Worm (Caenorhabditis elegans) whole organism, L3 larva: Measurements from ENCODE around the gene ZK930.4.
A peak's percentile ranks its signal among the peaks of the same experiment; 100 is the strongest.

ENCODE experiments used
- aly-2 ChIP-seq: fragments of 150-350 bp; optimal IDR thresholded peaks from 2 replicates; lab custom pipeline; 2014; ENCODE audit warnings: missing biosample characterization, missing genetic modification characterization
- ama-1 ChIP-seq: fragments of 150-350 bp; optimal IDR thresholded peaks from 2 replicates; lab custom pipeline; 2018
- ceh-28 ChIP-seq: fragments of 150-350 bp; optimal IDR thresholded peaks from 2 replicates; lab custom pipeline; 2014; ENCODE audit warnings: missing biosample characterization, missing genetic modification reagents, missing genetic modification characterization
- ceh-82 ChIP-seq: fragments of 150-350 bp; optimal IDR thresholded peaks from 2 replicates; lab custom pipeline; 2014; ENCODE audit warnings: missing biosample characterization, missing genetic modification characterization
- daf-12 ChIP-seq: fragments of 150-350 bp; optimal IDR thresholded peaks from 2 replicates; lab custom pipeline; 2014; ENCODE audit warnings: missing biosample characterization, missing genetic modification reagents, missing genetic modification characterization
- egl-5 ChIP-seq: fragments of 150-350 bp; optimal IDR thresholded peaks from 2 replicates; lab custom pipeline; 2017; ENCODE audit warnings: missing biosample characterization, missing genetic modification reagents, missing genetic modification characterization, inconsistent platforms
- elt-1 ChIP-seq: fragments of 150-350 bp; optimal IDR thresholded peaks from 2 replicates; lab custom pipeline; 2014; ENCODE audit warnings: missing biosample characterization, missing genetic modification characterization
- elt-3 ChIP-seq, 3 experiments: fragments of 150-350 bp in 1 of 3; sonication (generic microtip) in 2 of 3; optimal IDR thresholded peaks; 2 replicates in 2 of 3; 4 replicates in 1 of 3; lab custom pipeline; 2014 to 2017; ENCODE audit warnings: missing biosample characterization in 3 of 3, missing genetic modification characterization in 3 of 3
- eor-1 ChIP-seq, 2 experiments: fragments of 150-350 bp; optimal IDR thresholded peaks; 2 replicates each; lab custom pipeline; 2014 to 2018; ENCODE audit warnings: missing biosample characterization in 2 of 2, missing genetic modification characterization in 2 of 2
- fkh-10 ChIP-seq: sonication (generic microtip); optimal IDR thresholded peaks from 2 replicates; lab custom pipeline; 2017; ENCODE audit warnings: missing biosample characterization, missing genetic modification reagents, missing genetic modification characterization
- fkh-2 ChIP-seq: fragments of 150-350 bp; optimal IDR thresholded peaks from 2 replicates; lab custom pipeline; 2014; ENCODE audit warnings: missing biosample characterization, missing genetic modification reagents, missing genetic modification characterization
- fos-1 ChIP-seq: fragments of 150-350 bp; optimal IDR thresholded peaks from 2 replicates; lab custom pipeline; 2014; ENCODE audit warnings: missing biosample characterization, missing genetic modification characterization
- hmg-11 ChIP-seq: sonication (generic microtip); optimal IDR thresholded peaks from 2 replicates; lab custom pipeline; 2016; ENCODE audit warnings: missing genetic modification characterization, missing compliant biosample characterization
- jun-1 ChIP-seq: fragments of 150-350 bp; optimal IDR thresholded peaks from 2 replicates; lab custom pipeline; 2014; ENCODE audit warnings: missing biosample characterization, missing genetic modification reagents, missing genetic modification characterization
- lin-15B ChIP-seq: fragments of 150-350 bp; optimal IDR thresholded peaks from 2 replicates; lab custom pipeline; 2014; ENCODE audit warnings: missing biosample characterization, missing genetic modification characterization
- mdl-1 ChIP-seq: fragments of 150-350 bp; optimal IDR thresholded peaks from 2 replicates; lab custom pipeline; 2014; ENCODE audit warnings: missing biosample characterization, missing genetic modification characterization
- nhr-11 ChIP-seq: fragments of 150-350 bp; optimal IDR thresholded peaks from 2 replicates; lab custom pipeline; 2014; ENCODE audit warnings: missing biosample characterization, missing genetic modification characterization
- nhr-12 ChIP-seq: fragments of 150-350 bp; optimal IDR thresholded peaks from 2 replicates; lab custom pipeline; 2014; ENCODE audit warnings: missing biosample characterization, missing genetic modification characterization
- nhr-23 ChIP-seq: fragments of 150-350 bp; optimal IDR thresholded peaks from 2 replicates; lab custom pipeline; 2014; ENCODE audit warnings: missing biosample characterization, missing genetic modification reagents, missing genetic modification characterization
- nhr-237 ChIP-seq: fragments of 150-350 bp; optimal IDR thresholded peaks from 2 replicates; lab custom pipeline; 2014; ENCODE audit warnings: missing biosample characterization, missing genetic modification characterization
- nhr-25 ChIP-seq: sonication (generic microtip); optimal IDR thresholded peaks from 2 replicates; lab custom pipeline; 2017; ENCODE audit warnings: missing biosample characterization, missing genetic modification characterization
- nhr-28 ChIP-seq: fragments of 150-350 bp; optimal IDR thresholded peaks from 2 replicates; lab custom pipeline; 2014; ENCODE audit warnings: missing biosample characterization, missing genetic modification characterization
- nhr-67 ChIP-seq: fragments of 150-350 bp; optimal IDR thresholded peaks from 2 replicates; lab custom pipeline; 2014; ENCODE audit warnings: missing biosample characterization, missing genetic modification characterization
- nhr-77 ChIP-seq: fragments of 150-350 bp; optimal IDR thresholded peaks from 2 replicates; lab custom pipeline; 2014; ENCODE audit warnings: missing biosample characterization, missing genetic modification characterization
- pqm-1 ChIP-seq: fragments of 150-350 bp; optimal IDR thresholded peaks from 2 replicates; lab custom pipeline; 2017; ENCODE audit warnings: missing biosample characterization, missing genetic modification characterization, inconsistent platforms
- skn-1 ChIP-seq: fragments of 150-350 bp; optimal IDR thresholded peaks from 2 replicates; lab custom pipeline; 2014; ENCODE audit warnings: missing biosample characterization, missing genetic modification characterization
- tbx-2 ChIP-seq: sonication (generic microtip); optimal IDR thresholded peaks from 2 replicates; lab custom pipeline; 2016; ENCODE audit warnings: mild to moderate bottlenecking, missing genetic modification characterization, missing compliant biosample characterization
- unc-39 ChIP-seq: sonication (generic microtip); optimal IDR thresholded peaks from 4 replicates; lab custom pipeline; 2017; ENCODE audit warnings: missing biosample characterization, missing genetic modification characterization
- unc-62 ChIP-seq: fragments of 150-350 bp; sonication (generic microtip); optimal IDR thresholded peaks from 4 replicates; lab custom pipeline; 2014; ENCODE audit warnings: missing biosample characterization, missing genetic modification reagents, missing genetic modification characterization
- zag-1 ChIP-seq: fragments of 150-350 bp; optimal IDR thresholded peaks from 2 replicates; lab custom pipeline; 2014; ENCODE audit warnings: missing biosample characterization, missing genetic modification characterization

The ZK930.4 gene

DNA sequence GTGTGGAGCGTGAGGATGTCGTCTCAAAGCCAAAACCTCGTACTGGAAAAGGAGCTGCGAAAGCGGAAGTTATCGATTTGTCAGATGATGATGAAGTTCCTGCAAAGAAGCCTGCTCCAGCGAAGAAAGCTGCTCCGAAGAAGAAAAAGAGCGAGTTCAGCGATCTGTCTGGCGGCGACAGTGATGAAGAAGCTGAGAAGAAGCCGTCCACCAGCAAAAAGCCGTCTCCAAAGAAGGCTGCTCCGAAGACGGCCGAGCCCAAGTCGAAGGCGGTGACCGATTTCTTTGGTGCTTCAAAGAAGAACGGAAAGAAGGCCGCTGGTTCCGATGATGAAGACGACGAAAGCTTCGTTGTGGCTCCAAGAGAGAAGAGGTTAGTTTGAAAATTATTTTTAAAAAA lies 26.5 kb upstream of the ZK930.4 start:
- TF ChIP-seq nhr-28 (tag; lab: Kevin White, UChicago), result no peak
- no peak for TF ChIP-seq lin-15B (tag; lab: Kevin White, UChicago)
- no peak for TF ChIP-seq ceh-82 (tag; lab: Kevin White, UChicago)
- TF ChIP-seq pqm-1, result no peak
- TF ChIP-seq fkh-2 (tag; lab: Kevin White, UChicago), result no peak
- TF ChIP-seq egl-5 (tag; lab: Kevin White, UChicago), result no peak
- no peak for TF ChIP-seq nhr-11 (tag; lab: Kevin White, UChicago)
- no peak for TF ChIP-seq ama-1
- TF ChIP-seq ceh-28 (tag; lab: Kevin White, UChicago), result no peak
- no peak for TF ChIP-seq eor-1 (tag; optimal IDR thresholded peaks at IDR 0.05; lab: Kevin White, UChicago)
- no peak for TF ChIP-seq tbx-2 (tag; lab: Kevin White, UChicago)
- no peak for TF ChIP-seq jun-1 (tag; lab: Kevin White, UChicago)

DNA sequence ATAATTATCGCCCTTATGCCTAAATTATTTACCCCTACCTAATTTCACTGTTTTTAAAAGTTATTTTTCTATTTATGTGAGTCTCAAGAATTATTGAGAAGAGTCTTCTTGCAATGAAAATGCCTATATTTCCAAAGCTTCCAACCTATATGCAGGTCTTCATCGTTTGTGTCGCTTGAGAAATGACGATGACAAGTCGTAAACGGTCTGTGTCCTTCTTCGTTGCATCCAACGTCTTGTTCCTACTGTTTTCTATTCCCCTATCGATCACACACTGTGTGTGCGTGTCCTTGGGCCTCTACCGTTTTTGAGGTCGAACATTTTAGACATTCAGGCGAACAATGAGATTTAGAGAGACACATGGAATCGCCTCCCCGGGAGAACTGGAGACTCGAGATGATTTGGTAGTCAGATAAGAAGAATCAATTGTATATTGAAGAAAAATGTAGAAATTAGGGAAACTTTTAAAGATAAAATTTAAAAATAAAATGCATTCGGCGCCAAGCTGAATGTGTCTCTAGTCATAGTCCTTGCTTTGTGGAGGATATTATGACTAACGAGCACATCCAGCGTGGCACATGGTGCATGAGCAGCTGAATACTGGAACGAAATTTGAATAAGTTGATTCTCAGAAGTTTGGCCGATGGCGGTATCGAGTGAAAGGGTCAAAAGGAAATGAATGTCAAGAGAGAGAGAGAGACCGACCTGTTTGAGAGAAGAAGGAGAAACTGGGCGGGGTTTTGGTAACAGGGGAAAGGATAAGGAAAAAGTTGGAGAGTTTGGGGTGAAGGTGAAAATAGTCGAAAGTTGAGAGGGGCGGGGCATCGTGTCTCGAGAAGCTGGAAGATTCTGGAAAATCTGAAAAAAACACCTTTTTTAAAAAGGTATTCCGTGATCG lies 25.6 kb upstream of the ZK930.4 start:
- TF ChIP-seq ceh-82 (tag; lab: Kevin White, UChicago) (no peak), egl-5 (tag; lab: Kevin White, UChicago) (no peak), pqm-1 (no peak), elt-3 (tag; optimal IDR thresholded peaks at IDR 0.05; lab: Kevin White, UChicago) (no peak), unc-39 (no peak), tbx-2 (tag; lab: Kevin White, UChicago) (no peak), daf-12 (no peak), elt-1 (tag; lab: Kevin White, UChicago) (no peak), ceh-28 (tag; lab: Kevin White, UChicago) (no peak), nhr-23 (tag; lab: Kevin White, UChicago) (peak; percentile 33), hmg-11 (no peak), nhr-67 (tag; lab: Kevin White, UChicago) (no peak), aly-2 (tag; lab: Kevin White, UChicago) (peak; percentile 56), nhr-25 (tag; lab: Kevin White, UChicago) (peak; percentile 86), fkh-10 (GFP tag; lab: Kevin White, UChicago) (no peak), unc-62 (no peak), zag-1 (tag; lab: Kevin White, UChicago) (no peak), ama-1 (peak; percentile 34), nhr-12 (tag; lab: Kevin White, UChicago) (no peak), mdl-1 (tag; lab: Kevin White, UChicago) (no peak), nhr-77 (no peak), eor-1 (tag; optimal IDR thresholded peaks at IDR 0.05; lab: Kevin White, UChicago) (no peak), skn-1 (tag; lab: Kevin White, UChicago) (no peak), lin-15B (tag; lab: Kevin White, UChicago) (no peak), nhr-237 (tag; lab: Kevin White, UChicago) (no peak)
- TF ChIP-seq, all 47 proteins: peak for 4

DNA sequence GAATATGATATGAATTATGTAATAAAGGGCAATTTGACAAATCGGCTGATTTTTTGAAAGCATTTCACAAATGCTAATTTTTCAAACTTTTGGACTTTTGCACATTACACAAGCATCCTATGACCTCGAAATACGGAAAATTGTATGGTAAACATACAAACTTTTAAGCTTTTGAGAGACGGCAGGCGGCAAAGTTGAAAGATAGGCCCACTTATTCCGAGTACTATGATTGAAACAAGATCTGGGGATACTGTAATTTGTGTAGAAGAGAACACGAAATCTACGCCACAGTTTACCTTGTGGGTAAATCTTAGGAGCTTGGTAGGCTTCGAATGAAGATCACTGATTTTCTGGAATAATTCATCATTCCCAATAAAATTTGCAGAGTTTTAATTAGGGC lies 22.7 kb upstream of the ZK930.4 start, which contains the start of gene ZK930.6:
ZK930.6 (plus strand) TSS at position 301 of the 400 bp plus-strand sequence.
- TF ChIP-seq jun-1 (tag; lab: Kevin White, UChicago) (no peak), hmg-11 (no peak), fkh-10 (GFP tag; lab: Kevin White, UChicago) (no peak), fos-1 (no peak), skn-1 (tag; lab: Kevin White, UChicago) (no peak), nhr-237 (tag; lab: Kevin White, UChicago) (no peak)

DNA sequence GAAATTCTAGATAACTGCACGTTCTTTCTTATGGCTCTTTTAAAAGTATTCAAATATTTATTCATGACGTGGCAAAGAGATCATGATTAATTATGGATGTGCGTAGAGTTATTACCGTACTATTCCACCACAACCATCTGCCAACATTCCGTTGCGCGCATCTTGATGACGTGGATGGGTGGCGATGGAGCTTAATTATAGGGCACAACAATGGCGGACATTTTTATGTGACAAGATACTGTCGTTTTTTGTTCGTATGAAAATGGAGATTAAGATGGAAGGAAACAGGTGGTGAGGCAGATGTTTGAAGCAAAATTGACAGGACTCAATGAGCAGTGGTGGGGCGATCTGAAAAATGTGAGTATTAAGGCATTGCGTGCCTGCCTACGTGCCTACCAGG lies 18.6 kb upstream of the ZK930.4 start:
- TF ChIP-seq egl-5 (tag; lab: Kevin White, UChicago), result no peak
- no peak for TF ChIP-seq elt-3 (tag; optimal IDR thresholded peaks at IDR 0.05; lab: Kevin White, UChicago)
- TF ChIP-seq nhr-11 (tag; lab: Kevin White, UChicago), result no peak
- TF ChIP-seq, all 47 proteins: peak for 0

ce11 chrII:11888150-11888549 lies 18.2 kb upstream of the ZK930.4 start:
- TF ChIP-seq elt-1 (tag; lab: Kevin White, UChicago) (peak; percentile 82), unc-62 (no peak)
